Worm (Caenorhabditis elegans) whole organism, late embryonic: ENCODE data around the gene lin-26.

Experiments
- C08G9.2 ChIP-seq: sonication (generic microtip); optimal IDR thresholded peaks from 2 replicates; lab custom pipeline; 2016; ENCODE audit warnings: mild to moderate bottlenecking, missing genetic modification characterization, moderate library complexity, missing compliant biosample characterization
- F13H6.1 ChIP-seq: sonication (generic microtip); optimal IDR thresholded peaks from 2 replicates; lab custom pipeline; 2016; ENCODE audit warnings: missing genetic modification characterization, missing compliant biosample characterization
- K09A11.1 ChIP-seq: sonication (generic microtip); optimal IDR thresholded peaks from 2 replicates; lab custom pipeline; 2017; ENCODE audit warnings: antibody characterized with exemption, mild to moderate bottlenecking, missing genetic modification characterization, missing compliant biosample characterization; ENCODE audit not compliant: insufficient read depth
- Y22D7AL.16 ChIP-seq: sonication (generic microtip); optimal IDR thresholded peaks from 2 replicates; lab custom pipeline; 2016; ENCODE audit warnings: missing genetic modification characterization, missing compliant biosample characterization
- ceh-22 ChIP-seq: sonication (generic microtip); optimal IDR thresholded peaks from 2 replicates; lab custom pipeline; 2017; ENCODE audit warnings: missing biosample characterization, missing genetic modification characterization
- ceh-9 ChIP-seq: sonication (generic microtip); optimal IDR thresholded peaks from 2 replicates; lab custom pipeline; 2016; ENCODE audit warnings: mild to moderate bottlenecking, missing genetic modification characterization, inconsistent platforms, missing compliant biosample characterization
- che-1 ChIP-seq: sonication (generic microtip); optimal IDR thresholded peaks from 2 replicates; lab custom pipeline; 2016; ENCODE audit warnings: mild to moderate bottlenecking, missing genetic modification characterization, missing compliant biosample characterization
- dmd-4 ChIP-seq: sonication (generic microtip); optimal IDR thresholded peaks from 2 replicates; lab custom pipeline; 2016; ENCODE audit warnings: borderline replicate concordance, missing genetic modification characterization, missing compliant biosample characterization
- elt-2 ChIP-seq: sonication (generic microtip); optimal IDR thresholded peaks from 2 replicates; lab custom pipeline; 2016; ENCODE audit warnings: missing genetic modification reagents, missing genetic modification characterization, missing compliant biosample characterization
- ets-4 ChIP-seq: sonication (generic microtip); optimal IDR thresholded peaks from 2 replicates; lab custom pipeline; 2016; ENCODE audit warnings: missing genetic modification characterization, missing compliant biosample characterization
- fax-1 ChIP-seq: sonication (generic microtip); optimal IDR thresholded peaks from 2 replicates; lab custom pipeline; 2016; ENCODE audit warnings: missing genotype, missing genetic modification characterization, missing compliant biosample characterization
- gmeb-2 ChIP-seq: sonication (generic microtip); optimal IDR thresholded peaks from 2 replicates; lab custom pipeline; 2016; ENCODE audit warnings: missing genetic modification characterization, inconsistent platforms, missing compliant biosample characterization
- hlh-15 ChIP-seq: sonication (generic microtip); optimal IDR thresholded peaks from 2 replicates; lab custom pipeline; 2016; ENCODE audit warnings: missing genetic modification characterization, missing compliant biosample characterization
- hlh-30 ChIP-seq: sonication (generic microtip); optimal IDR thresholded peaks from 2 replicates; lab custom pipeline; 2017; ENCODE audit warnings: antibody characterized with exemption, missing genetic modification characterization, missing compliant biosample characterization; ENCODE audit not compliant: insufficient read depth
- hlh-6 ChIP-seq: sonication (generic microtip); optimal IDR thresholded peaks from 2 replicates; lab custom pipeline; 2016; ENCODE audit warnings: missing genotype, missing genetic modification characterization, missing compliant biosample characterization
- hlh-8 ChIP-seq: sonication (generic microtip); optimal IDR thresholded peaks from 2 replicates; lab custom pipeline; 2016; ENCODE audit warnings: missing genotype, missing genetic modification characterization, missing compliant biosample characterization
- nfya-1 ChIP-seq: sonication (generic microtip); optimal IDR thresholded peaks from 2 replicates; lab custom pipeline; 2017; ENCODE audit warnings: missing genetic modification characterization, mild to moderate bottlenecking, missing compliant biosample characterization, antibody characterized with exemption, moderate library complexity
- nhr-11 ChIP-seq: fragments of 150-350 bp; optimal IDR thresholded peaks from 2 replicates; lab custom pipeline; 2014; ENCODE audit warnings: missing biosample characterization, missing genetic modification characterization
- nhr-232 ChIP-seq: sonication (generic microtip); optimal IDR thresholded peaks from 2 replicates; lab custom pipeline; 2016; ENCODE audit warnings: missing genetic modification characterization, missing compliant biosample characterization
- npax-4 ChIP-seq: sonication (generic microtip); optimal IDR thresholded peaks from 2 replicates; lab custom pipeline; 2016; ENCODE audit warnings: missing genetic modification characterization, missing compliant biosample characterization
- pax-1 ChIP-seq: fragments of 150-350 bp; optimal IDR thresholded peaks from 2 replicates; lab custom pipeline; 2014; ENCODE audit warnings: missing biosample characterization, missing genetic modification characterization
- pha-4 ChIP-seq: fragments of 150-350 bp; optimal IDR thresholded peaks from 2 replicates; lab custom pipeline; 2018; ENCODE audit warnings: missing biosample characterization, missing genetic modification reagents, missing genetic modification characterization
- pqm-1 ChIP-seq: sonication (generic microtip); optimal IDR thresholded peaks from 2 replicates; lab custom pipeline; 2016; ENCODE audit warnings: missing genetic modification characterization, missing compliant biosample characterization
- ref-2 ChIP-seq: sonication (generic microtip); optimal IDR thresholded peaks from 2 replicates; lab custom pipeline; 2016; ENCODE audit warnings: missing genetic modification characterization, missing compliant biosample characterization
- rnt-1 ChIP-seq: sonication (generic microtip); optimal IDR thresholded peaks from 2 replicates; lab custom pipeline; 2016; ENCODE audit warnings: missing genetic modification characterization, missing compliant biosample characterization
- sox-2 ChIP-seq: fragments of 200-800 bp; sonication (Bioruptor generic); IDR thresholded peaks from 2 replicates; pipeline ENCODE4 v1.3.6; 2022; ENCODE audit warnings: missing genetic modification reagents, missing genetic modification characterization, missing compliant biosample characterization
- sox-4 ChIP-seq: sonication (generic microtip); optimal IDR thresholded peaks from 2 replicates; lab custom pipeline; 2017; ENCODE audit warnings: mild to moderate bottlenecking, missing genetic modification characterization, inconsistent platforms, missing compliant biosample characterization
- syd-9 ChIP-seq: sonication (generic microtip); optimal IDR thresholded peaks from 2 replicates; lab custom pipeline; 2016; ENCODE audit warnings: mild to moderate bottlenecking, missing genetic modification characterization, moderate library complexity, missing compliant biosample characterization
- tbx-2 ChIP-seq: sonication (generic microtip); optimal IDR thresholded peaks from 2 replicates; lab custom pipeline; 2016; ENCODE audit warnings: missing genetic modification characterization, missing compliant biosample characterization
- ttx-3 ChIP-seq: sonication (generic microtip); optimal IDR thresholded peaks from 2 replicates; lab custom pipeline; 2016; ENCODE audit warnings: missing genetic modification reagents, missing genetic modification characterization, missing compliant biosample characterization
- unc-42 ChIP-seq: sonication (generic microtip); optimal IDR thresholded peaks from 2 replicates; lab custom pipeline; 2016; ENCODE audit warnings: missing genotype, missing genetic modification characterization, missing compliant biosample characterization
- unc-86 ChIP-seq: sonication (generic microtip); optimal IDR thresholded peaks from 2 replicates; lab custom pipeline; 2016; ENCODE audit warnings: missing genetic modification characterization, missing compliant biosample characterization

lin-26 gene

ce11 chrII:7678512-7678911, 3.5 kb upstream of the lin-26 start:
- TF ChIP-seq syd-9 (tag; lab: Kevin White, UChicago) (no peak), ref-2 (tag; lab: Kevin White, UChicago) (peak; percentile 40), rnt-1 (no peak), ceh-9 (tag; lab: Kevin White, UChicago) (no peak), C08G9.2 (tag; lab: Kevin White, UChicago) (peak; percentile 34), ttx-3 (tag; lab: Kevin White, UChicago) (no peak)

ce11 chrII:7679499-7680012, 2.4 kb upstream of the lin-26 start:
- peak; percentile 35 for TF ChIP-seq ref-2 (tag; lab: Kevin White, UChicago)
- no peak for TF ChIP-seq ceh-9 (tag; lab: Kevin White, UChicago)

ce11 chrII:7682488-7682887, 490 bp downstream of the lin-26 start:
- TF ChIP-seq npax-4 (tag; lab: Kevin White, UChicago) (no peak), dmd-4 (tag; lab: Kevin White, UChicago) (no peak), nfya-1 (tag; lab: Kevin White, UChicago) (no peak), che-1 (tag; lab: Kevin White, UChicago) (no peak), F13H6.1 (tag; lab: Kevin White, UChicago) (no peak), nhr-232 (tag; lab: Kevin White, UChicago) (no peak), ets-4 (no peak), gmeb-2 (tag; lab: Kevin White, UChicago) (no peak), hlh-15 (tag; lab: Kevin White, UChicago) (no peak)

- no peak for TF ChIP-seq ceh-9 (tag; lab: Kevin White, UChicago)
- TF ChIP-seq K09A11.1 (tag; lab: Kevin White, UChicago) = no peak
- TF ChIP-seq ceh-22 (tag; lab: Kevin White, UChicago) = no peak
- no peak for TF ChIP-seq fax-1 (tag; lab: Kevin White, UChicago)
- TF ChIP-seq tbx-2 (tag; lab: Kevin White, UChicago) = no peak
- TF ChIP-seq Y22D7AL.16 (tag; lab: Kevin White, UChicago) = no peak
- no peak for TF ChIP-seq hlh-30 (tag; lab: Kevin White, UChicago)
- TF ChIP-seq unc-86 (tag; lab: Kevin White, UChicago) = no peak
- TF ChIP-seq nhr-11 (tag; lab: Kevin White, UChicago) = no peak
- TF ChIP-seq pha-4 (tag; lab: Kevin White, UChicago) = no peak
- TF ChIP-seq sox-2 (GFP tag; lab: Robert Waterston, UW) = no peak
- no peak for TF ChIP-seq dmd-4 (tag; lab: Kevin White, UChicago)
- no peak for TF ChIP-seq ttx-3 (tag; lab: Kevin White, UChicago)
Observed at ce11 chrII:7684589-7684988, 2.6 kb downstream of the lin-26 start, which contains the start of gene F18A1.1. F18A1.1 (plus strand) TSS chrII:7684889.

ce11 chrII:7690384-7690783, 8.4 kb downstream of the lin-26 start, which contains the start of gene pid-1:
pid-1 (minus strand) TSS chrII:7690556.
- TF ChIP-seq hlh-6 (tag; lab: Kevin White, UChicago) (no peak), hlh-8 (no peak), unc-42 (tag; lab: Kevin White, UChicago) (no peak), rnt-1 (no peak), pqm-1 (tag; lab: Kevin White, UChicago) (no peak), ceh-22 (tag; lab: Kevin White, UChicago) (no peak)

- no peak for TF ChIP-seq pax-1 (tag; lab: Kevin White, UChicago)
- TF ChIP-seq sox-4 (tag; lab: Kevin White, UChicago) = no peak
- peak; percentile 64 for TF ChIP-seq elt-2 (tag; lab: Kevin White, UChicago)
Observed at ce11 chrII:7693929-7694328, 11.9 kb downstream of the lin-26 start, which contains the start of gene nhx-2. nhx-2 (minus strand) TSS chrII:7693957.
